Fruit fly (Drosophila melanogaster) whole organism, embryonic: ENCODE data around the gene DCTN6-p27.
A peak's percentile ranks its signal among the peaks of the same experiment; 100 is the strongest.

Source experiments
- Atf3 ChIP-seq: fragments of 200-800 bp; sonication (Bioruptor generic); optimal IDR thresholded peaks from 3 replicates; lab custom pipeline; 2016; ENCODE audit warnings: missing biosample characterization, missing genetic modification characterization
- Awh ChIP-seq: fragments of 200-800 bp; sonication (Bioruptor generic); IDR thresholded peaks from 2 replicates; pipeline ENCODE4, ENCODE4 v1.3.6; 2022; ENCODE audit warnings: missing biosample characterization, missing genetic modification characterization
- Bteb2 ChIP-seq: fragments of 200-800 bp; sonication (Bioruptor generic); optimal IDR thresholded peaks from 2 replicates; lab custom pipeline; 2016; ENCODE audit warnings: missing biosample characterization, missing genetic modification characterization
- C15 ChIP-seq: fragments of 200-800 bp; sonication (Bioruptor generic); IDR thresholded peaks from 3 replicates; pipeline ENCODE4 v1.3.6; 2022; ENCODE audit warnings: missing biosample characterization, missing genetic modification characterization
- CG10147 ChIP-seq: fragments of 200-800 bp; sonication (Bioruptor generic); optimal IDR thresholded peaks from 2 replicates; lab custom pipeline; 2019; ENCODE audit warnings: missing biosample characterization, mild to moderate bottlenecking, missing genetic modification characterization, moderate library complexity
- CG10274 ChIP-seq: fragments of 200-800 bp; sonication (Bioruptor generic); optimal IDR thresholded peaks from 3 replicates; lab custom pipeline; 2017; ENCODE audit warnings: missing biosample characterization, mild to moderate bottlenecking, missing genetic modification characterization
- CG10543 ChIP-seq: fragments of 200-800 bp; sonication (Bioruptor generic); optimal IDR thresholded peaks from 3 replicates; lab custom pipeline; 2017; ENCODE audit warnings: missing biosample characterization, mild to moderate bottlenecking, missing genetic modification characterization, moderate library complexity
- CG10979 ChIP-seq: fragments of 200-800 bp; sonication (Bioruptor generic); optimal IDR thresholded peaks from 2 replicates; lab custom pipeline; 2018; ENCODE audit warnings: missing biosample characterization, mild to moderate bottlenecking, missing genetic modification characterization, moderate library complexity
- CG11560 ChIP-seq: fragments of 200-800 bp; sonication (Bioruptor generic); IDR thresholded peaks from 3 replicates; pipeline ENCODE4 v1.3.6; 2022; ENCODE audit warnings: missing biosample characterization, missing genetic modification characterization
- CG12219 ChIP-seq: fragments of 200-800 bp; sonication (Bioruptor generic); optimal IDR thresholded peaks from 3 replicates; lab custom pipeline; 2018; ENCODE audit warnings: missing biosample characterization, mild to moderate bottlenecking, missing genetic modification characterization
- CG1233 ChIP-seq: fragments of 200-800 bp; sonication (Bioruptor generic); optimal IDR thresholded peaks from 4 replicates; lab custom pipeline; 2018; ENCODE audit warnings: missing biosample characterization, mild to moderate bottlenecking, missing genetic modification characterization
- CG12942 ChIP-seq: fragments of 200-800 bp; sonication (Bioruptor generic); optimal IDR thresholded peaks from 3 replicates; lab custom pipeline; 2016; ENCODE audit warnings: missing biosample characterization, missing genetic modification characterization
- CG14014 ChIP-seq: fragments of 200-800 bp; sonication (Bioruptor generic); IDR thresholded peaks from 2 replicates; pipeline ENCODE4 v1.3.6; 2022; ENCODE audit warnings: missing biosample characterization, missing genetic modification characterization
- CG15269 ChIP-seq: fragments of 200-800 bp; sonication (Bioruptor generic); optimal IDR thresholded peaks from 2 replicates; lab custom pipeline; 2018; ENCODE audit warnings: missing biosample characterization, mild to moderate bottlenecking, missing genetic modification characterization, moderate library complexity
- CG15696 ChIP-seq: fragments of 200-800 bp; sonication (Bioruptor generic); optimal IDR thresholded peaks from 2 replicates; lab custom pipeline; 2019; ENCODE audit warnings: missing biosample characterization, mild to moderate bottlenecking, missing genetic modification characterization, moderate library complexity
- CG2120 ChIP-seq: fragments of 200-800 bp; sonication (Bioruptor generic); optimal IDR thresholded peaks from 3 replicates; lab custom pipeline; 2016; ENCODE audit warnings: missing biosample characterization, missing genetic modification characterization
- CG30431 ChIP-seq: fragments of 200-800 bp; sonication (Bioruptor generic); optimal IDR thresholded peaks from 2 replicates; lab custom pipeline; 2017; ENCODE audit warnings: missing biosample characterization, missing genetic modification characterization
- CG34376 ChIP-seq: fragments of 200-800 bp; sonication (Bioruptor generic); optimal IDR thresholded peaks from 2 replicates; lab custom pipeline; 2018; ENCODE audit warnings: missing biosample characterization, mild to moderate bottlenecking, missing genetic modification characterization
- CG43689 ChIP-seq: fragments of 200-800 bp; sonication (Bioruptor generic); IDR thresholded peaks from 2 replicates; pipeline ENCODE4 v1.3.6; 2022; ENCODE audit warnings: missing biosample characterization, missing genetic modification characterization
- CG6689 ChIP-seq: fragments of 200-800 bp; sonication (Bioruptor generic); IDR thresholded peaks from 2 replicates; pipeline ENCODE4 v1.3.6; 2022; ENCODE audit warnings: missing biosample characterization, missing genetic modification characterization
- CG7745 ChIP-seq: fragments of 200-800 bp; sonication (Bioruptor generic); optimal IDR thresholded peaks from 2 replicates; lab custom pipeline; 2018; ENCODE audit warnings: missing biosample characterization, mild to moderate bottlenecking, missing genetic modification characterization, moderate library complexity
- CG8089 ChIP-seq: fragments of 200-800 bp; sonication (Bioruptor generic); optimal IDR thresholded peaks from 3 replicates; lab custom pipeline; 2016; ENCODE audit warnings: missing biosample characterization, missing genetic modification characterization
- CG8924 ChIP-seq: fragments of 200-800 bp; optimal IDR thresholded peaks from 3 replicates; lab custom pipeline; 2019; ENCODE audit warnings: missing biosample characterization, mild to moderate bottlenecking, missing genetic modification characterization, moderate library complexity
- Dfd ChIP-seq, 2 experiments: fragments of >200 bp; optimal IDR thresholded peaks; 2 replicates each; lab custom pipeline; 2017; ENCODE audit warnings: missing biosample characterization in 2 of 2, missing genetic modification characterization in 2 of 2
- Dip3 ChIP-seq: fragments of 200-800 bp; sonication (Bioruptor generic); optimal IDR thresholded peaks from 3 replicates; lab custom pipeline; 2016; ENCODE audit warnings: missing biosample characterization, missing genetic modification characterization
- Doc3 ChIP-seq: fragments of 200-800 bp; sonication (Bioruptor generic); IDR thresholded peaks from 3 replicates; pipeline ENCODE4 v1.3.6; 2022; ENCODE audit warnings: missing biosample characterization, missing genetic modification characterization; ENCODE audit not compliant: partially characterized antibody
- Fer2 ChIP-seq: fragments of 200-800 bp; sonication (Bioruptor generic); optimal IDR thresholded peaks from 2 replicates; lab custom pipeline; 2018; ENCODE audit warnings: missing biosample characterization, mild to moderate bottlenecking, missing genetic modification characterization, moderate library complexity
- Max ChIP-seq: fragments of 200-800 bp; sonication (Bioruptor generic); optimal IDR thresholded peaks from 2 replicates; lab custom pipeline; 2016; ENCODE audit warnings: missing biosample characterization, mild to moderate bottlenecking, missing genetic modification characterization
- Nf-YA ChIP-seq: fragments of 200-800 bp; sonication (Bioruptor generic); IDR thresholded peaks from 2 replicates; pipeline ENCODE4 v1.3.6; 2022; ENCODE audit warnings: missing biosample characterization, missing genetic modification characterization
- Optix ChIP-seq: fragments of 200-800 bp; sonication (Bioruptor generic); IDR thresholded peaks from 3 replicates; pipeline ENCODE4 v1.3.6; 2022; ENCODE audit warnings: missing biosample characterization, missing genetic modification characterization
- Pdp1 ChIP-seq, 2 experiments: fragments of 200-800 bp; sonication (Bioruptor generic); optimal IDR thresholded peaks; 3 replicates each; lab custom pipeline; 2016; ENCODE audit warnings: missing biosample characterization in 2 of 2, missing genetic modification characterization in 2 of 2, mild to moderate bottlenecking in 1 of 2, moderate library complexity in 1 of 2
- Rx ChIP-seq: fragments of 200-800 bp; sonication (Bioruptor generic); IDR thresholded peaks from 2 replicates; pipeline ENCODE4 v1.3.6; 2022; ENCODE audit warnings: missing biosample characterization, missing genetic modification characterization
- Spps ChIP-seq: fragments of 200-800 bp; sonication (Bioruptor generic); optimal IDR thresholded peaks from 2 replicates; lab custom pipeline; 2018; ENCODE audit warnings: missing biosample characterization, mild to moderate bottlenecking, missing genetic modification characterization
- ap ChIP-seq: fragments of 200-800 bp; sonication (Bioruptor generic); IDR thresholded peaks from 2 replicates; pipeline ENCODE4 v1.3.6; 2022; ENCODE audit warnings: missing biosample characterization, missing genetic modification characterization
- bsh ChIP-seq, 2 experiments: fragments of 200-800 bp; sonication (Bioruptor generic); optimal IDR thresholded peaks; 2 replicates each; lab custom pipeline; 2017 to 2018; ENCODE audit warnings: mild to moderate bottlenecking in 2 of 2, missing biosample characterization in 2 of 2, missing genetic modification characterization in 2 of 2, moderate library complexity in 1 of 2
- chn ChIP-seq: fragments of 200-800 bp; sonication (Bioruptor generic); optimal IDR thresholded peaks from 2 replicates; lab custom pipeline; 2016; ENCODE audit warnings: missing biosample characterization, missing genetic modification characterization
- da ChIP-seq: fragments of 200-800 bp; sonication (Bioruptor generic); optimal IDR thresholded peaks from 2 replicates; lab custom pipeline; 2016; ENCODE audit warnings: missing biosample characterization, missing genetic modification characterization
- dmrt11E ChIP-seq: fragments of 200-800 bp; sonication (Bioruptor generic); optimal IDR thresholded peaks from 3 replicates; lab custom pipeline; 2018; ENCODE audit warnings: missing biosample characterization, mild to moderate bottlenecking, missing genetic modification characterization, moderate library complexity
- emc ChIP-seq: fragments of 200-800 bp; sonication (Bioruptor generic); optimal IDR thresholded peaks from 2 replicates; lab custom pipeline; 2016; ENCODE audit warnings: missing biosample characterization, missing genetic modification characterization
- eve ChIP-seq, 2 experiments: fragments of >200 bp; optimal IDR thresholded peaks; 2 replicates each; lab custom pipeline; 2017; ENCODE audit warnings: missing biosample characterization in 2 of 2, missing genetic modification characterization in 2 of 2
- gce ChIP-seq: fragments of 200-800 bp; sonication (Bioruptor generic); IDR thresholded peaks from 3 replicates; pipeline ENCODE4 v1.3.6; 2022; ENCODE audit warnings: missing biosample characterization, missing genetic modification characterization
- gcm ChIP-seq: fragments of 200-800 bp; sonication (Bioruptor generic); optimal IDR thresholded peaks from 2 replicates; lab custom pipeline; 2019; ENCODE audit warnings: missing biosample characterization, mild to moderate bottlenecking, missing genetic modification characterization, moderate library complexity
- grau ChIP-seq: fragments of 200-800 bp; optimal IDR thresholded peaks from 3 replicates; lab custom pipeline; 2019; ENCODE audit warnings: missing biosample characterization, mild to moderate bottlenecking, missing genetic modification characterization, moderate library complexity
- kni ChIP-seq: fragments of 200-800 bp; sonication (Bioruptor generic); optimal IDR thresholded peaks from 3 replicates; lab custom pipeline; 2017; ENCODE audit warnings: mild to moderate bottlenecking, missing biosample characterization, missing genetic modification reagents, missing genetic modification characterization
- phol ChIP-seq: fragments of 200-800 bp; sonication (Bioruptor generic); optimal IDR thresholded peaks from 3 replicates; lab custom pipeline; 2018; ENCODE audit warnings: missing biosample characterization, mild to moderate bottlenecking, missing genetic modification characterization, moderate library complexity
- sug ChIP-seq: fragments of 200-800 bp; optimal IDR thresholded peaks from 2 replicates; lab custom pipeline; 2019; ENCODE audit warnings: missing biosample characterization, mild to moderate bottlenecking, missing genetic modification characterization, moderate library complexity
- tna ChIP-seq: fragments of 200-800 bp; sonication (Bioruptor generic); IDR thresholded peaks from 2 replicates; pipeline ENCODE4 v1.3.6; 2022; ENCODE audit warnings: missing biosample characterization, missing genetic modification characterization; ENCODE audit not compliant: partially characterized antibody
- wdn ChIP-seq: fragments of 200-800 bp; sonication (Bioruptor generic); IDR thresholded peaks from 2 replicates; pipeline ENCODE4 v1.3.6; 2022; ENCODE audit warnings: missing biosample characterization, missing genetic modification characterization

Gene DCTN6-p27

dm6 chr2L:19141435-19142126, 9.5 kb downstream of the DCTN6-p27 start (continued):
- peak; percentile 33 for TF ChIP-seq CG8089 (GFP tag; lab: Kevin White, UChicago)
- TF ChIP-seq gce (GFP tag; lab: Robert Waterston, UW): no peak
- no peak for TF ChIP-seq C15
- TF ChIP-seq CG12942: peak; percentile 45
- TF ChIP-seq gcm: peak; percentile 67
- no peak for TF ChIP-seq Nf-YA (GFP tag; lab: Robert Waterston, UW)
- TF ChIP-seq CG1233 (GFP tag; lab: Kevin White, UChicago): peak; percentile 64
- no peak for TF ChIP-seq ap (GFP tag; lab: Robert Waterston, UW)
- no peak for TF ChIP-seq Optix (GFP tag; lab: Robert Waterston, UW)
- no peak for TF ChIP-seq CG7745 (tag; lab: Kevin White, UChicago)
- peak; percentile 57 for TF ChIP-seq CG12219 (GFP tag; lab: Kevin White, UChicago)
- TF ChIP-seq CG10979: peak; percentile 81
- TF ChIP-seq CG6689 (GFP tag; lab: Robert Waterston, UW): peak; percentile 65
- no peak for TF ChIP-seq CG11560 (tag; lab: Robert Waterston, UW)
- TF ChIP-seq Fer2 (tag; lab: Kevin White, UChicago): peak; percentile 32
- TF ChIP-seq wdn (GFP tag; lab: Robert Waterston, UW): peak; percentile 11; the same call in 1 of the 2 replicates
- TF ChIP-seq CG10274 (GFP tag; lab: Kevin White, UChicago): peak; percentile 65
- TF ChIP-seq tna (GFP tag; lab: Robert Waterston, UW): no peak
- TF ChIP-seq Atf3 (GFP tag; lab: Kevin White, UChicago): no peak
- TF ChIP-seq CG10543 (GFP tag; lab: Kevin White, UChicago): peak; percentile 59
- peak in 1 of 2 experiments; percentile 93 for TF ChIP-seq eve (GFP tag; optimal IDR thresholded peaks at IDR 0.05; lab: Kevin White, UChicago)
- TF ChIP-seq CG8924 (tag; lab: Kevin White, UChicago): peak; percentile 86
- no peak for TF ChIP-seq da
- TF ChIP-seq Doc3 (GFP tag; lab: Robert Waterston, UW): no peak
- peak; percentile 84 for TF ChIP-seq CG2120 (GFP tag; lab: Kevin White, UChicago)

DNA sequence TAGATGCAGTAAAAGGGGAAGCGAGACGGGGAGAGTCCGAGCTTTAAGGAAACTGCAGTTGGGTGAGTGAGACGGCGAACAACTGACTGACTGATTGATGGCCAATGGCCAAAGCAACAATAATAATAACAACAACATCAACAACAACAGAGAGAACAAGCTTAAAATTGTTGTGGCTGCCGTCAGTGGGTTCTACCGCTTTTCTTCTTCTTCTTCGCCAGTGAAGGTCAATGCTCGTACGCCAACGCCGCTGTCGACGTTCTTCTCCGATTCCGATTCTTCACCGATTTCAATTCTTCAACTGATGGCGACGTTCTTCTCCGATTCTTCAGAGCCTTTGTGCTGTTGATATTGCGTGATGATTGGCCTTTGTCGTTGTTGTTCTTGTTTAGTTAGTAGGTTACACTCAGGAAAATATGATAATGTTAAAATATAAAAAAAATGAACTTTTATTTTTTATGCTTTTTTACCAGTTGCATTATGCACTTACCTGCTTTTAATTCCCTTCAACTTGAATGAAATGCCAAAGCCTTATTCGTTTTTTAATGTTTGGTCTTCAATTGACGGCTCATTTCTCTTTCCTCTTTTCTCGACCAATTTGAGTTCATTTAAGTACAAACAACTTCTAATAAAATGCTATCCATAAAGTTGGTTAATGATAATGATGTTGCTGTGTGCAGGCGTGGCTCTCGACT, 10.2 kb downstream of the DCTN6-p27 start:
- TF ChIP-seq CG34376 (GFP tag; lab: Kevin White, UChicago) (no peak), Nf-YA (GFP tag; lab: Robert Waterston, UW) (no peak), Pdp1 (GFP tag; optimal IDR thresholded peaks at IDR 0.05; lab: Kevin White, UChicago) (peak in 1 of 2 experiments; percentile 6), CG15696 (tag; lab: Kevin White, UChicago) (no peak), bsh (GFP tag; optimal IDR thresholded peaks at IDR 0.05; lab: Kevin White, UChicago) (peak in 1 of 2 experiments; percentile 36), Awh (GFP tag; lab: Robert Waterston, UW) (no peak), CG10147 (GFP tag; lab: Kevin White, UChicago) (no peak), Max (no peak), chn (GFP tag; lab: Kevin White, UChicago) (no peak), CG30431 (no peak), kni (GFP tag; lab: Kevin White, UChicago) (peak; percentile 2), sug (tag; lab: Kevin White, UChicago) (no peak), Rx (GFP tag; lab: Robert Waterston, UW) (no peak), CG43689 (GFP tag; lab: Robert Waterston, UW) (no peak), CG7745 (tag; lab: Kevin White, UChicago) (no peak), emc (GFP tag; lab: Kevin White, UChicago) (no peak), CG14014 (no peak), Dip3 (GFP tag; lab: Kevin White, UChicago) (peak; percentile 2), Spps (tag; lab: Kevin White, UChicago) (peak; percentile 4), Dfd (GFP tag; optimal IDR thresholded peaks at IDR 0.05; lab: Kevin White, UChicago) (no peak), Bteb2 (no peak), grau (tag; lab: Kevin White, UChicago) (peak; percentile 17), dmrt11E (peak; percentile 27), CG15269 (tag; lab: Kevin White, UChicago) (peak; percentile 24), phol (peak; percentile 10)
